Worm (Caenorhabditis elegans) whole organism, L4/young adult: ENCODE results near the gene mpz-6.

Source experiments
- W03F9.2 ChIP-seq: fragments of 150-350 bp; optimal IDR thresholded peaks from 2 replicates; lab custom pipeline; 2014; ENCODE audit warnings: missing biosample characterization, missing genetic modification characterization
- dao-5 ChIP-seq: sonication (generic microtip); optimal IDR thresholded peaks from 2 replicates; lab custom pipeline; 2016; ENCODE audit warnings: missing genotype, missing genetic modification characterization, moderate library complexity, missing compliant biosample characterization
- him-1 ChIP-seq: sonication (generic microtip); optimal IDR thresholded peaks from 2 replicates; lab custom pipeline; 2016; ENCODE audit warnings: missing genotype, missing genetic modification reagents, missing genetic modification characterization, missing compliant biosample characterization

- TF ChIP-seq dao-5 (tag; lab: Kevin White, UChicago) (no peak), him-1 (no peak), W03F9.2 (tag; lab: Kevin White, UChicago) (no peak)
Observed at ce11 chrII:9385241-9385640, 21.7 kb downstream of the mpz-6 start, which contains the start of gene C06C3.7.
